Worm (Caenorhabditis elegans) whole organism, late embryonic: ENCODE data around the gene dpy-22.

ENCODE experiments used
- C08G9.2 ChIP-seq: sonication (generic microtip); optimal IDR thresholded peaks from 2 replicates; lab custom pipeline; 2016; ENCODE audit warnings: mild to moderate bottlenecking, missing genetic modification characterization, moderate library complexity, missing compliant biosample characterization
- C38D4.7 ChIP-seq: fragments of 200-800 bp; sonication (Bioruptor generic); optimal IDR thresholded peaks from 2 replicates; lab custom pipeline; 2018; ENCODE audit warnings: mild to moderate bottlenecking, missing genetic modification characterization, moderate library complexity, missing compliant biosample characterization
- F13H6.1 ChIP-seq: sonication (generic microtip); optimal IDR thresholded peaks from 2 replicates; lab custom pipeline; 2016; ENCODE audit warnings: missing genetic modification characterization, missing compliant biosample characterization
- K02D7.2 ChIP-seq: sonication (generic microtip); optimal IDR thresholded peaks from 2 replicates; lab custom pipeline; 2017; ENCODE audit warnings: mild to moderate bottlenecking, missing genetic modification characterization, missing compliant biosample characterization
- K09A11.1 ChIP-seq: sonication (generic microtip); optimal IDR thresholded peaks from 2 replicates; lab custom pipeline; 2017; ENCODE audit warnings: antibody characterized with exemption, mild to moderate bottlenecking, missing genetic modification characterization, missing compliant biosample characterization; ENCODE audit not compliant: insufficient read depth
- T23F11.4 ChIP-seq: fragments of 200-800 bp; sonication (Bioruptor generic); optimal IDR thresholded peaks from 2 replicates; lab custom pipeline; 2018; ENCODE audit warnings: mild to moderate bottlenecking, missing genetic modification characterization, missing compliant biosample characterization
- ceh-14 ChIP-seq: sonication (generic microtip); optimal IDR thresholded peaks from 2 replicates; lab custom pipeline; 2016; ENCODE audit warnings: missing genotype, missing genetic modification characterization, missing compliant biosample characterization
- ceh-2 ChIP-seq: sonication (generic microtip); optimal IDR thresholded peaks from 2 replicates; lab custom pipeline; 2016; ENCODE audit warnings: missing genotype, missing genetic modification characterization, missing compliant biosample characterization
- ceh-24 ChIP-seq: sonication (generic microtip); optimal IDR thresholded peaks from 2 replicates; lab custom pipeline; 2016; ENCODE audit warnings: mild to moderate bottlenecking, missing genetic modification characterization, missing compliant biosample characterization
- ceh-31 ChIP-seq: sonication (generic microtip); optimal IDR thresholded peaks from 2 replicates; lab custom pipeline; 2016; ENCODE audit warnings: missing genetic modification characterization, missing compliant biosample characterization
- ceh-45 ChIP-seq: fragments of 200-800 bp; sonication (Bioruptor generic); IDR thresholded peaks from 2 replicates; pipeline ENCODE4 v1.3.6; 2022; ENCODE audit warnings: missing genetic modification reagents, missing genetic modification characterization, missing compliant biosample characterization
- ceh-6 ChIP-seq: fragments of 200-800 bp; sonication (Bioruptor generic); optimal IDR thresholded peaks from 2 replicates; lab custom pipeline; 2018; ENCODE audit warnings: mild to moderate bottlenecking, missing genetic modification characterization, missing compliant biosample characterization
- che-1 ChIP-seq: sonication (generic microtip); optimal IDR thresholded peaks from 2 replicates; lab custom pipeline; 2016; ENCODE audit warnings: mild to moderate bottlenecking, missing genetic modification characterization, missing compliant biosample characterization
- ets-4 ChIP-seq: sonication (generic microtip); optimal IDR thresholded peaks from 2 replicates; lab custom pipeline; 2016; ENCODE audit warnings: missing genetic modification characterization, missing compliant biosample characterization
- eyg-1 ChIP-seq: sonication (generic microtip); optimal IDR thresholded peaks from 2 replicates; lab custom pipeline; 2016; ENCODE audit warnings: missing genotype, missing genetic modification characterization, missing compliant biosample characterization
- hlh-13 ChIP-seq: fragments of 200-800 bp; sonication (Bioruptor generic); optimal IDR thresholded peaks from 2 replicates; lab custom pipeline; 2018; ENCODE audit warnings: mild to moderate bottlenecking, missing genetic modification characterization, missing compliant biosample characterization
- hlh-30 ChIP-seq: sonication (generic microtip); optimal IDR thresholded peaks from 2 replicates; lab custom pipeline; 2017; ENCODE audit warnings: antibody characterized with exemption, missing genetic modification characterization, missing compliant biosample characterization; ENCODE audit not compliant: insufficient read depth
- hlh-8 ChIP-seq: sonication (generic microtip); optimal IDR thresholded peaks from 2 replicates; lab custom pipeline; 2016; ENCODE audit warnings: missing genotype, missing genetic modification characterization, missing compliant biosample characterization
- mec-3 ChIP-seq: sonication (generic microtip); optimal IDR thresholded peaks from 2 replicates; lab custom pipeline; 2016; ENCODE audit warnings: borderline replicate concordance, missing genetic modification characterization, missing compliant biosample characterization
- nhr-232 ChIP-seq: sonication (generic microtip); optimal IDR thresholded peaks from 2 replicates; lab custom pipeline; 2016; ENCODE audit warnings: missing genetic modification characterization, missing compliant biosample characterization
- odd-2 ChIP-seq: sonication (generic microtip); optimal IDR thresholded peaks from 2 replicates; lab custom pipeline; 2017; ENCODE audit warnings: antibody characterized with exemption, mild to moderate bottlenecking, missing genetic modification characterization, missing compliant biosample characterization
- pag-3 ChIP-seq: sonication (generic microtip); optimal IDR thresholded peaks from 2 replicates; lab custom pipeline; 2016; ENCODE audit warnings: missing compliant biosample characterization, missing genetic modification characterization, borderline replicate concordance
- pha-4 ChIP-seq: fragments of 150-350 bp; optimal IDR thresholded peaks from 2 replicates; lab custom pipeline; 2018; ENCODE audit warnings: missing biosample characterization, missing genetic modification reagents, missing genetic modification characterization
- pqm-1 ChIP-seq: sonication (generic microtip); optimal IDR thresholded peaks from 2 replicates; lab custom pipeline; 2016; ENCODE audit warnings: missing genetic modification characterization, missing compliant biosample characterization
- pros-1 ChIP-seq: fragments of 150-350 bp; optimal IDR thresholded peaks from 2 replicates; lab custom pipeline; 2014; ENCODE audit warnings: missing biosample characterization, missing genetic modification reagents, missing genetic modification characterization
- ref-2 ChIP-seq: sonication (generic microtip); optimal IDR thresholded peaks from 2 replicates; lab custom pipeline; 2016; ENCODE audit warnings: missing genetic modification characterization, missing compliant biosample characterization
- rnt-1 ChIP-seq: sonication (generic microtip); optimal IDR thresholded peaks from 2 replicates; lab custom pipeline; 2016; ENCODE audit warnings: missing genetic modification characterization, missing compliant biosample characterization
- sdc-2 ChIP-seq: sonication (generic microtip); optimal IDR thresholded peaks from 2 replicates; lab custom pipeline; 2016; ENCODE audit warnings: missing genotype, missing genetic modification characterization, missing compliant biosample characterization
- sox-2 ChIP-seq: fragments of 200-800 bp; sonication (Bioruptor generic); IDR thresholded peaks from 2 replicates; pipeline ENCODE4 v1.3.6; 2022; ENCODE audit warnings: missing genetic modification reagents, missing genetic modification characterization, missing compliant biosample characterization
- syd-9 ChIP-seq: sonication (generic microtip); optimal IDR thresholded peaks from 2 replicates; lab custom pipeline; 2016; ENCODE audit warnings: mild to moderate bottlenecking, missing genetic modification characterization, moderate library complexity, missing compliant biosample characterization
- ttx-3 ChIP-seq: sonication (generic microtip); optimal IDR thresholded peaks from 2 replicates; lab custom pipeline; 2016; ENCODE audit warnings: missing genetic modification reagents, missing genetic modification characterization, missing compliant biosample characterization
- unc-3 ChIP-seq, 2 experiments: fragments of 200-800 bp in 1 of 2; sonication (Bioruptor generic) in 1 of 2; sonication (generic microtip) in 1 of 2; conservative IDR thresholded peaks in 1 of 2; optimal IDR thresholded peaks in 1 of 2; 2 replicates each; pipeline versions ENCODE4 v1.3.6 to Lab custom; 2016 to 2022; ENCODE audit warnings: missing compliant biosample characterization in 2 of 2, missing genetic modification characterization in 2 of 2, missing genetic modification reagents in 1 of 2
- unc-42 ChIP-seq: sonication (generic microtip); optimal IDR thresholded peaks from 2 replicates; lab custom pipeline; 2016; ENCODE audit warnings: missing genotype, missing genetic modification characterization, missing compliant biosample characterization
- unc-55 ChIP-seq: sonication (generic microtip); optimal IDR thresholded peaks from 2 replicates; lab custom pipeline; 2017; ENCODE audit warnings: missing biosample characterization, missing genetic modification reagents, missing genetic modification characterization
- ztf-16 ChIP-seq: sonication (generic microtip); optimal IDR thresholded peaks from 2 replicates; lab custom pipeline; 2017; ENCODE audit warnings: missing genetic modification characterization, missing compliant biosample characterization

dpy-22 gene

ce11 chrX:9822606-9823264 is 662 bp upstream of the dpy-22 start (continued):
- no peak for TF ChIP-seq che-1
- no peak for TF ChIP-seq K09A11.1 (tag; lab: Kevin White, UChicago)
- TF ChIP-seq hlh-13 (GFP tag; lab: Kevin White, UChicago): no peak
- TF ChIP-seq ceh-2 (tag; lab: Kevin White, UChicago): peak; percentile 17
- TF ChIP-seq sox-2 (GFP tag; lab: Robert Waterston, UW): no peak
- no peak for TF ChIP-seq C08G9.2 (tag; lab: Kevin White, UChicago)
- TF ChIP-seq T23F11.4 (GFP tag; lab: Kevin White, UChicago): no peak
- no peak for TF ChIP-seq mec-3 (tag; lab: Kevin White, UChicago)
- no peak for TF ChIP-seq ceh-14
- no peak for TF ChIP-seq ceh-6
- TF ChIP-seq unc-3 (GFP tag; conservative IDR thresholded peaks at IDR 0.05; lab: Robert Waterston, UW): no peak
- no peak for TF ChIP-seq unc-3 (tag; optimal IDR thresholded peaks at IDR 0.05; lab: Kevin White, UChicago)
- TF ChIP-seq pros-1 (tag; lab: Kevin White, UChicago): peak; percentile 39
- no peak for TF ChIP-seq nhr-232 (tag; lab: Kevin White, UChicago)
- no peak for TF ChIP-seq ttx-3
- TF ChIP-seq F13H6.1 (tag; lab: Kevin White, UChicago): no peak
- TF ChIP-seq hlh-30 (tag; lab: Kevin White, UChicago): no peak
- no peak for TF ChIP-seq rnt-1 (tag; lab: Kevin White, UChicago)
- TF ChIP-seq odd-2 (tag; lab: Kevin White, UChicago): no peak
- no peak for TF ChIP-seq pag-3 (tag; lab: Kevin White, UChicago)
- no peak for TF ChIP-seq syd-9
- TF ChIP-seq ztf-16 (tag; lab: Kevin White, UChicago): no peak
- TF ChIP-seq unc-55: peak; percentile 3
- no peak for TF ChIP-seq pha-4
- TF ChIP-seq hlh-8 (tag; lab: Kevin White, UChicago): no peak
- TF ChIP-seq eyg-1 (tag; lab: Kevin White, UChicago): no peak
- no peak for TF ChIP-seq ceh-45 (GFP tag; lab: Robert Waterston, UW)
- no peak for TF ChIP-seq ceh-24 (tag; lab: Kevin White, UChicago)
- TF ChIP-seq ref-2 (tag; lab: Kevin White, UChicago): peak; percentile 64
- TF ChIP-seq ets-4: no peak
- TF ChIP-seq, all 69 proteins: peak for 11

ce11 chrX:9814132-9814811 is 7.8 kb downstream of the dpy-22 start:
- TF ChIP-seq C38D4.7 (GFP tag; lab: Kevin White, UChicago): no peak
- TF ChIP-seq ceh-6: no peak
- no peak for TF ChIP-seq sdc-2
- no peak for TF ChIP-seq K02D7.2
- TF ChIP-seq ceh-31: peak; percentile 55
- peak; percentile 52 for TF ChIP-seq unc-42
- no peak for TF ChIP-seq pqm-1 (tag; lab: Kevin White, UChicago)

- no peak for TF ChIP-seq K02D7.2
- no peak for TF ChIP-seq F13H6.1 (tag; lab: Kevin White, UChicago)
- TF ChIP-seq pag-3 (tag; lab: Kevin White, UChicago): no peak
- peak; percentile 31 for TF ChIP-seq unc-42
These were observed 14.6 kb downstream of the dpy-22 start, which contains the start of gene lgc-47 for ce11 chrX:9807377-9808048. Gene lgc-47 (minus strand): TSS chrX:9807662.
